Fruit fly (Drosophila melanogaster) whole organism, pupa: Measurements from ENCODE around the gene CG31917.
A peak's percentile ranks its signal among the peaks of the same experiment; 100 is the strongest.

ENCODE experiments used
- CG12605 ChIP-seq: fragments of 200-800 bp; sonication (Bioruptor generic); IDR thresholded peaks from 2 replicates; pipeline ENCODE4 v1.3.6; 2022; ENCODE audit warnings: missing biosample characterization, missing genetic modification characterization
- CG14655 ChIP-seq: fragments of 200-800 bp; sonication (Bioruptor generic); optimal IDR thresholded peaks from 3 replicates; lab custom pipeline; 2017; ENCODE audit warnings: mild to moderate bottlenecking, missing biosample characterization, missing genetic modification reagents, missing genetic modification characterization
- CG15710 ChIP-seq: fragments of 200-800 bp; sonication (Bioruptor generic); optimal IDR thresholded peaks from 2 replicates; lab custom pipeline; 2018; ENCODE audit warnings: missing biosample characterization, mild to moderate bottlenecking, missing genetic modification characterization, moderate library complexity
- D1 ChIP-seq: fragments of 200-800 bp; sonication (Bioruptor generic); optimal IDR thresholded peaks from 2 replicates; lab custom pipeline; 2018; ENCODE audit warnings: missing biosample characterization, mild to moderate bottlenecking, missing genetic modification characterization, moderate library complexity
- Pif1A ChIP-seq: fragments of 200-800 bp; sonication (Bioruptor generic); optimal IDR thresholded peaks from 3 replicates; lab custom pipeline; 2016; ENCODE audit warnings: missing biosample characterization, missing genetic modification characterization
- Snoo ChIP-seq: fragments of 200-800 bp; sonication (Bioruptor generic); optimal IDR thresholded peaks from 3 replicates; lab custom pipeline; 2017; ENCODE audit warnings: missing biosample characterization, mild to moderate bottlenecking, missing genetic modification characterization, inconsistent platforms

DNA sequence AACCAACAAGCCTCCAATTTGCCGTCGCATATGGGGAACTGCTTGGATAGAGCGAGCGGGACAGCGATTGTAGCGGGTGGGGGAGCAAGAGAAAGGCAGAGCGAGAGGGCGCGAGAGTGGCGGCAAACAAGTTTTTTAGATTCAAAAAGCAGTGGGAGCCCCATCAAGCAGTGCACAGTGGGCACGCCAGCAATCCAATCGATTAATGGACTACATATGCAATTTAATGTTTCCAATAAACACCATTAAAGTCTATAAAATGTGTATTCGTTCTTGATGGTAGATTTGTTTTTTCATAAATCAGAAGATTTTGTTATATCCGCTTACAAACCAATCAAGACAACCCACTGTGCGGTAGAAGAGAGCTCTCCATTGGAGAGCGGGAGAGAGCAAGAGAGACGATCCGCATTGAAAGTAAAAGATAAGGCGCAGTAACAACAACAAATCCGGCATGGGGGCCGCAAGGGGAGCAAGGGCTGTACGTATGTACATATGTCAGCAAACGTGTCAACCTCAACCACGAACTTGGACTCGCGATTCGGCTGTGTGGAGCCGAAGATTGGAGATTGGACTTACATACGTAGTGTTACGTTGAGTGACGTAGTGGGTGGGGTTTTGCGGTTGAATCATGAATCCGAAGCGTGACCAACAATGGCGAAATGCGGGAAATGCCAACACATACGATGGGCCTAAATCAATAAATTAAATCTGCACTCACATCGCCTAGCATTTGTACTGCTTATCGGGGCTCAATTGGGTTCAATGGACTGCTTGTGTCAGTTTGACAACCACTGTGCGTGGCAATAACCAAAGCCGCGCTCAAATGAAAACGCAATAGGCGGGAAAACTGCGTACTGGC, 13.0 kb downstream of the CG31917 start:
- TF ChIP-seq CG14655 (GFP tag; lab: Kevin White, UChicago) (peak; percentile 100), D1 (tag; lab: Kevin White, UChicago) (peak; percentile 94), Snoo (tag; lab: Kevin White, UChicago) (peak; percentile 99), CG15710 (peak; percentile 98), Pif1A (GFP tag; lab: Kevin White, UChicago) (peak; percentile 99), CG12605 (GFP tag; lab: Robert Waterston, UW) (peak; percentile 99)
